Worm (Caenorhabditis elegans) whole organism, midembryonic: Measurements from ENCODE around the gene col-127.

Experiments
- klf-2 ChIP-seq: fragments of 200-800 bp; sonication (Bioruptor generic); conservative IDR thresholded peaks from 2 replicates; pipeline ENCODE4 v1.3.6; 2022; ENCODE audit warnings: missing genetic modification reagents, missing genetic modification characterization, missing compliant biosample characterization
- tab-1 ChIP-seq: fragments of 200-800 bp; sonication (Bioruptor generic); IDR thresholded peaks from 2 replicates; pipeline ENCODE4 v1.3.6; 2022; ENCODE audit warnings: missing genetic modification characterization, missing compliant biosample characterization

ce11 chrIV:11315688-11316087, 49.7 kb upstream of the col-127 start:
- TF ChIP-seq klf-2 (no peak), tab-1 (GFP tag; lab: Robert Waterston, UW) (no peak)
